Worm (Caenorhabditis elegans) whole organism, young adult: ENCODE results near the gene C04E6.7.

ENCODE experiments used
- B0261.1 ChIP-seq: sonication (generic microtip); optimal IDR thresholded peaks from 2 replicates; lab custom pipeline; 2016; ENCODE audit warnings: mild to moderate bottlenecking, missing genetic modification characterization, moderate library complexity, missing compliant biosample characterization
- F49E8.2 ChIP-seq: sonication (generic microtip); optimal IDR thresholded peaks from 3 replicates; lab custom pipeline; 2017; ENCODE audit warnings: missing genetic modification characterization, mild to moderate bottlenecking, missing compliant biosample characterization, antibody characterized with exemption, moderate library complexity; ENCODE audit not compliant: insufficient read depth
- F52B5.7 ChIP-seq: sonication (generic microtip); optimal IDR thresholded peaks from 2 replicates; lab custom pipeline; 2016; ENCODE audit warnings: mild to moderate bottlenecking, missing genetic modification characterization, missing compliant biosample characterization
- K11D2.4 ChIP-seq: fragments of 200-800 bp; sonication (Bioruptor generic); IDR thresholded peaks from 2 replicates; pipeline ENCODE4 v1.3.6; 2022; ENCODE audit warnings: missing genetic modification reagents, missing genetic modification characterization, missing compliant biosample characterization
- Y53G8AR.9 ChIP-seq: fragments of 200-800 bp; sonication (Bioruptor generic); conservative IDR thresholded peaks from 2 replicates; pipeline ENCODE4 v1.3.6; 2022; ENCODE audit warnings: missing genetic modification reagents, missing genetic modification characterization, missing compliant biosample characterization
- Y56A3A.18 ChIP-seq: fragments of 200-800 bp; sonication (Bioruptor generic); IDR thresholded peaks from 2 replicates; pipeline ENCODE4 v1.3.6; 2022; ENCODE audit warnings: missing genetic modification reagents, missing genetic modification characterization, missing compliant biosample characterization
- Y95B8A.8 ChIP-seq: fragments of 200-800 bp; sonication (Bioruptor generic); IDR thresholded peaks from 2 replicates; pipeline ENCODE4 v1.3.6; 2022; ENCODE audit warnings: missing genetic modification reagents, missing genetic modification characterization, missing compliant biosample characterization
- atf-7 ChIP-seq: sonication (generic microtip); optimal IDR thresholded peaks from 2 replicates; lab custom pipeline; 2017; ENCODE audit warnings: mild to moderate bottlenecking, missing genetic modification characterization, missing compliant biosample characterization
- athp-1 ChIP-seq: sonication (generic microtip); optimal IDR thresholded peaks from 2 replicates; lab custom pipeline; 2017; ENCODE audit warnings: mild to moderate bottlenecking, missing genetic modification characterization, missing compliant biosample characterization
- attf-5 ChIP-seq: fragments of 200-800 bp; sonication (Bioruptor generic); optimal IDR thresholded peaks from 2 replicates; lab custom pipeline; 2018; ENCODE audit warnings: mild to moderate bottlenecking, missing genetic modification characterization, missing compliant biosample characterization
- ceh-27 ChIP-seq: fragments of 200-800 bp; sonication (Bioruptor generic); optimal IDR thresholded peaks from 2 replicates; lab custom pipeline; 2018; ENCODE audit warnings: mild to moderate bottlenecking, missing genetic modification characterization, moderate library complexity, missing compliant biosample characterization
- ceh-79 ChIP-seq: sonication (generic microtip); optimal IDR thresholded peaks from 2 replicates; lab custom pipeline; 2017; ENCODE audit warnings: mild to moderate bottlenecking, missing genetic modification characterization, missing compliant biosample characterization
- chd-7 ChIP-seq: sonication (generic microtip); optimal IDR thresholded peaks from 2 replicates; lab custom pipeline; 2016; ENCODE audit warnings: mild to moderate bottlenecking, missing genetic modification characterization, moderate library complexity, missing compliant biosample characterization
- die-1 ChIP-seq: sonication (generic microtip); optimal IDR thresholded peaks from 2 replicates; lab custom pipeline; 2016; ENCODE audit warnings: missing genotype, mild to moderate bottlenecking, missing genetic modification characterization, missing compliant biosample characterization
- dox-1 ChIP-seq: fragments of 200-800 bp; sonication (Bioruptor generic); IDR thresholded peaks from 2 replicates; pipeline ENCODE4 v1.3.6; 2022; ENCODE audit warnings: missing genetic modification reagents, missing genetic modification characterization, missing compliant biosample characterization
- dpff-1 ChIP-seq: sonication (generic microtip); optimal IDR thresholded peaks from 2 replicates; lab custom pipeline; 2017; ENCODE audit warnings: mild to moderate bottlenecking, missing genetic modification characterization, missing compliant biosample characterization
- egl-18 ChIP-seq: fragments of 200-800 bp; sonication (Bioruptor generic); IDR thresholded peaks from 2 replicates; pipeline ENCODE4 v1.3.6; 2022; ENCODE audit warnings: missing genetic modification reagents, missing genetic modification characterization, missing compliant biosample characterization
- egl-44 ChIP-seq: fragments of 200-800 bp; sonication (Bioruptor generic); IDR thresholded peaks from 2 replicates; pipeline ENCODE4 v1.3.6; 2022; ENCODE audit warnings: missing genetic modification reagents, missing genetic modification characterization, missing compliant biosample characterization
- egrh-3 ChIP-seq: fragments of 200-800 bp; sonication (Bioruptor generic); IDR thresholded peaks from 2 replicates; pipeline ENCODE4 v1.3.6; 2022; ENCODE audit warnings: missing genetic modification reagents, missing genetic modification characterization, missing compliant biosample characterization
- ets-4 ChIP-seq: fragments of 200-800 bp; sonication (Bioruptor generic); optimal IDR thresholded peaks from 2 replicates; lab custom pipeline; 2018; ENCODE audit warnings: mild to moderate bottlenecking, missing genetic modification characterization, missing compliant biosample characterization
- let-526 ChIP-seq: fragments of 200-800 bp; sonication (Bioruptor generic); IDR thresholded peaks from 2 replicates; pipeline ENCODE4 v1.3.6; 2022; ENCODE audit warnings: missing genetic modification reagents, missing genetic modification characterization, missing compliant biosample characterization
- lin-40 ChIP-seq: sonication (generic microtip); optimal IDR thresholded peaks from 2 replicates; lab custom pipeline; 2016; ENCODE audit warnings: missing genetic modification characterization, mild to moderate bottlenecking, missing compliant biosample characterization, missing genotype, missing genetic modification reagents
- lin-54 ChIP-seq: fragments of 200-800 bp; sonication (Bioruptor generic); optimal IDR thresholded peaks from 2 replicates; lab custom pipeline; 2018; ENCODE audit warnings: mild to moderate bottlenecking, missing genetic modification characterization, missing compliant biosample characterization
- madf-10 ChIP-seq: sonication (generic microtip); optimal IDR thresholded peaks from 2 replicates; lab custom pipeline; 2016; ENCODE audit warnings: mild to moderate bottlenecking, missing genetic modification characterization, missing compliant biosample characterization
- madf-3 ChIP-seq: fragments of 200-800 bp; sonication (Bioruptor generic); IDR thresholded peaks from 2 replicates; pipeline ENCODE4 v1.3.6; 2022; ENCODE audit warnings: missing genetic modification reagents, missing genetic modification characterization, missing compliant biosample characterization
- madf-8 ChIP-seq: fragments of 200-800 bp; sonication (Bioruptor generic); conservative IDR thresholded peaks from 2 replicates; pipeline ENCODE4 v1.3.6; 2022; ENCODE audit warnings: missing genetic modification reagents, missing genetic modification characterization, missing compliant biosample characterization
- mcd-1 ChIP-seq: fragments of 200-800 bp; sonication (Bioruptor generic); IDR thresholded peaks from 2 replicates; pipeline ENCODE4 v1.3.6; 2022; ENCODE audit warnings: missing genetic modification reagents, missing genetic modification characterization, missing compliant biosample characterization
- mxl-1 ChIP-seq: sonication (generic microtip); optimal IDR thresholded peaks from 2 replicates; lab custom pipeline; 2016; ENCODE audit warnings: missing genetic modification characterization, missing compliant biosample characterization
- nfyb-1 ChIP-seq: fragments of 200-800 bp; sonication (Bioruptor generic); IDR thresholded peaks from 2 replicates; pipeline ENCODE4 v1.3.6; 2022; ENCODE audit warnings: missing genetic modification reagents, missing genetic modification characterization, missing compliant biosample characterization
- nhr-120 ChIP-seq: fragments of 200-800 bp; sonication (Bioruptor generic); IDR thresholded peaks from 2 replicates; pipeline ENCODE4 v1.3.6; 2022; ENCODE audit warnings: missing genetic modification characterization, missing compliant biosample characterization
- nhr-80 ChIP-seq: sonication (generic microtip); optimal IDR thresholded peaks from 2 replicates; lab custom pipeline; 2016; ENCODE audit warnings: missing genetic modification characterization, missing compliant biosample characterization
- nhr-90 ChIP-seq: sonication (generic microtip); optimal IDR thresholded peaks from 2 replicates; lab custom pipeline; 2016; ENCODE audit warnings: missing genotype, mild to moderate bottlenecking, missing genetic modification characterization, missing compliant biosample characterization
- pbrm-1 ChIP-seq: fragments of 200-800 bp; sonication (Bioruptor generic); IDR thresholded peaks from 2 replicates; pipeline ENCODE4 v1.3.6; 2022; ENCODE audit warnings: missing genetic modification reagents, missing genetic modification characterization, missing compliant biosample characterization
- rec-8 ChIP-seq, 2 experiments: sonication (generic microtip); optimal IDR thresholded peaks; 2 replicates each; lab custom pipeline; 2016; ENCODE audit warnings: mild to moderate bottlenecking in 2 of 2, missing genetic modification characterization in 2 of 2, missing genetic modification reagents in 2 of 2, missing genotype in 2 of 2, missing biosample characterization in 1 of 2, missing compliant biosample characterization in 1 of 2, moderate library complexity in 1 of 2
- repo-1 ChIP-seq: sonication (generic microtip); optimal IDR thresholded peaks from 2 replicates; lab custom pipeline; 2017; ENCODE audit warnings: mild to moderate bottlenecking, missing genetic modification characterization, missing compliant biosample characterization
- sea-2 ChIP-seq: fragments of 200-800 bp; sonication (Bioruptor generic); IDR thresholded peaks from 2 replicates; pipeline ENCODE4 v1.3.6; 2022; ENCODE audit warnings: missing genetic modification characterization, missing compliant biosample characterization
- snpc-1.1 ChIP-seq: sonication (generic microtip); optimal IDR thresholded peaks from 2 replicates; lab custom pipeline; 2017; ENCODE audit warnings: missing genetic modification characterization, mild to moderate bottlenecking, missing compliant biosample characterization, antibody characterized with exemption, moderate library complexity, missing genotype, missing genetic modification reagents; ENCODE audit not compliant: insufficient read depth
- snpc-1.3 ChIP-seq: sonication (generic microtip); optimal IDR thresholded peaks from 2 replicates; lab custom pipeline; 2017; ENCODE audit warnings: missing genetic modification characterization, mild to moderate bottlenecking, missing compliant biosample characterization, antibody characterized with exemption, moderate library complexity, missing genotype, missing genetic modification reagents; ENCODE audit not compliant: insufficient read depth
- snpc-4 ChIP-seq, 5 experiments: fragments of 150-350 bp in 1 of 5; sonication (generic microtip) in 4 of 5; optimal IDR thresholded peaks; 2 replicates each; lab custom pipeline; 2014 to 2018; ENCODE audit warnings: missing genetic modification characterization in 5 of 5, missing biosample characterization in 3 of 5, antibody characterized with exemption in 2 of 5, mild to moderate bottlenecking in 2 of 5, missing compliant biosample characterization in 2 of 5, missing genotype in 2 of 5, moderate library complexity in 2 of 5, missing genetic modification reagents in 1 of 5
- tbp1 ChIP-seq: fragments of 200-800 bp; sonication (Bioruptor generic); optimal IDR thresholded peaks from 2 replicates; lab custom pipeline; 2018; ENCODE audit warnings: mild to moderate bottlenecking, missing genetic modification characterization, missing compliant biosample characterization
- zfh-2 ChIP-seq: fragments of 200-800 bp; sonication (Bioruptor generic); conservative IDR thresholded peaks from 2 replicates; pipeline ENCODE4 v1.3.6; 2022; ENCODE audit warnings: missing genetic modification reagents, missing genetic modification characterization, missing compliant biosample characterization
- ztf-18 ChIP-seq: sonication (generic microtip); optimal IDR thresholded peaks from 2 replicates; lab custom pipeline; 2016; ENCODE audit warnings: missing genotype, mild to moderate bottlenecking, missing genetic modification characterization, missing compliant biosample characterization
- ztf-22 ChIP-seq: fragments of 200-800 bp; sonication (Bioruptor generic); optimal IDR thresholded peaks from 2 replicates; lab custom pipeline; 2018; ENCODE audit warnings: mild to moderate bottlenecking, missing genetic modification characterization, moderate library complexity, missing compliant biosample characterization
- ztf-26 ChIP-seq: sonication (generic microtip); optimal IDR thresholded peaks from 2 replicates; lab custom pipeline; 2017; ENCODE audit warnings: missing genetic modification characterization, missing compliant biosample characterization

Gene C04E6.7

DNA sequence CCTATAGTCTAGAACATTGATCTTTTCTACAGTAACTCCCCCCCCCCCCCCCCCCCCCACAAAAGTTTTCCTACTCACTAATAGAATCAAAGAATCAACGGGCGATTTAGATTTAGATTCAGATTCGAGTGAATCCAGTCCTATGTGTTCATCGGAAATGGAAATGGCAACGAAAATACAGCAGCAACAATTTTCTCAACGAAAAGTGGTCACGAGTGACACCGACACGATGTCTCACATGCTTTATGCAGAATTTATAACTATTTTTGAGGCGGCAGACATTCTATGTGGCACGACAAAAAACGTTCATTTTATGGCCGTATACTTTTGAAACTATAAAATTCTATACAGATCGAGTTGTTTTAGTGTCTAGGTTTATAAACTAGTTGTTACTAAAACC lies 48.0 kb upstream of the C04E6.7 start:
- TF ChIP-seq K11D2.4 (GFP tag; lab: Robert Waterston, UW) (0 out of 2 replicates have a peak, but pooled peaks have one; percentile 17), egl-44 (GFP tag; lab: Robert Waterston, UW) (no peak), rec-8 (tag; optimal IDR thresholded peaks at IDR 0.05; lab: Kevin White, UChicago) (no peak), dpff-1 (tag; lab: Kevin White, UChicago) (no peak), zfh-2 (GFP tag; lab: Robert Waterston, UW) (no peak), snpc-4 (GFP tag; optimal IDR thresholded peaks at IDR 0.05; lab: Kevin White, UChicago) (no peak), snpc-4 (tag; optimal IDR thresholded peaks at IDR 0.05; lab: Kevin White, UChicago) (no peak), egrh-3 (GFP tag; lab: Robert Waterston, UW) (0 out of 2 replicates have a peak, but pooled peaks have one; percentile 19), egl-18 (GFP tag; lab: Robert Waterston, UW) (no peak)

DNA sequence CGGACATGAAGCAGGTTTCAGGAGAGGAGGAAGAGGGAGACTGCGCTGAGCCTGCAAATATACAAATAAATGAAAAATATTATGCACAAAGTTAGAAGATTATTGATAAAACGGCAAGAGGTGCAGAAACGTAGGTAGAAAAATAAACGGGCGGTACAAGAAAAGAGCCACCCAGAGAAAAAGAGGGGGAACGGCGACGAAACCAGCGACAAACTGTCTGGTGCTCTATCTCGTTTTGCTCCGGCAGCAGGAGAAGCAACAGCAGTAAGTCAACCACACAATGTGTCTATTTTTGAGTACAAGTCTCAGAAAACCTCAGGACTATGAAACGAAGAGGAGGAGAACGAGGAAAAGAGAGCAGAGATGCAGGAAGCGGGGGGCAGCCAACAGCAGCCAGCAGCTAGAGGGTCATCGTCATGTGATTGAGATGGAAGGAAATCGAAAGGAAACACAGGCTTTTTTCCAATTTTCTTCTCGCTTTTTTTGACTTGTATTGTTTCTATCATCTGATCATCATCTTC lies 47.4 kb upstream of the C04E6.7 start, which contains the start of gene F26F12.3:
Gene F26F12.3, minus strand, starts transcription at position 51 of the 521 bp plus-strand sequence.
- TF ChIP-seq F52B5.7 (tag; lab: Kevin White, UChicago): no peak
- TF ChIP-seq snpc-1.3 (tag; lab: Kevin White, UChicago): no peak
- TF ChIP-seq mcd-1 (GFP tag; lab: Robert Waterston, UW): peak; percentile 50; the same call in 1 of the 2 replicates
- 0 out of 2 replicates have a peak, but pooled peaks have one; percentile 39 for TF ChIP-seq let-526 (GFP tag; lab: Robert Waterston, UW)
- TF ChIP-seq sea-2 (GFP tag; lab: Robert Waterston, UW): 0 out of 2 replicates have a peak, but pooled peaks have one; percentile 40
- TF ChIP-seq ceh-27 (GFP tag; lab: Kevin White, UChicago): peak; percentile 46
- TF ChIP-seq attf-5 (GFP tag; lab: Kevin White, UChicago): peak; percentile 66
- peak; percentile 34 for TF ChIP-seq snpc-4 (GFP tag; optimal IDR thresholded peaks at IDR 0.05; lab: Kevin White, UChicago)
- peak; percentile 8 to 36 (median 18) for TF ChIP-seq snpc-4 (tag; optimal IDR thresholded peaks at IDR 0.05; lab: Kevin White, UChicago)
- no peak for TF ChIP-seq Y95B8A.8 (GFP tag; lab: Robert Waterston, UW)
- peak; percentile 49; the same call in 1 of the 2 replicates for TF ChIP-seq Y53G8AR.9 (GFP tag; lab: Robert Waterston, UW)
- peak; percentile 62; the same call in 1 of the 2 replicates for TF ChIP-seq egrh-3 (GFP tag; lab: Robert Waterston, UW)
- peak; percentile 64 for TF ChIP-seq lin-40 (tag; lab: Kevin White, UChicago)
- TF ChIP-seq nfyb-1: peak; percentile 52
- TF ChIP-seq atf-7 (tag; lab: Kevin White, UChicago): peak; percentile 74
- TF ChIP-seq snpc-1.1 (tag; lab: Kevin White, UChicago): no peak
- TF ChIP-seq F49E8.2 (tag; lab: Kevin White, UChicago): no peak
- TF ChIP-seq madf-10 (tag; lab: Kevin White, UChicago): peak; percentile 47
- peak; percentile 47 for TF ChIP-seq die-1
- TF ChIP-seq ztf-26 (tag; lab: Kevin White, UChicago): peak; percentile 64
- TF ChIP-seq ets-4: peak; percentile 48
- TF ChIP-seq nhr-80: peak; percentile 99
- peak; percentile 48 for TF ChIP-seq nhr-90 (tag; lab: Kevin White, UChicago)
- TF ChIP-seq ceh-79 (tag; lab: Kevin White, UChicago): no peak
- TF ChIP-seq madf-3 (GFP tag; lab: Robert Waterston, UW): no peak
- TF ChIP-seq repo-1 (tag; lab: Kevin White, UChicago): peak; percentile 4
- no peak for TF ChIP-seq B0261.1 (tag; lab: Kevin White, UChicago)
- peak; percentile 51; the same call in 1 of the 2 replicates for TF ChIP-seq pbrm-1
- TF ChIP-seq mxl-1 (tag; lab: Kevin White, UChicago): no peak
- TF ChIP-seq Y56A3A.18 (GFP tag; lab: Robert Waterston, UW): peak; percentile 66; the same call in 1 of the 2 replicates
- TF ChIP-seq lin-54 (GFP tag; lab: Kevin White, UChicago): peak; percentile 26
- TF ChIP-seq madf-8 (GFP tag; lab: Robert Waterston, UW): no peak
- TF ChIP-seq zfh-2 (GFP tag; lab: Robert Waterston, UW): peak; percentile 93
- peak; percentile 81 for TF ChIP-seq dox-1 (GFP tag; lab: Robert Waterston, UW)
- TF ChIP-seq ztf-18: peak; percentile 55
- TF ChIP-seq ztf-22 (GFP tag; lab: Kevin White, UChicago): peak; percentile 45
- peak; percentile 42 for TF ChIP-seq tbp1
- TF ChIP-seq nhr-120 (GFP tag; lab: Robert Waterston, UW): no peak
- TF ChIP-seq chd-7 (tag; lab: Kevin White, UChicago): peak; percentile 75
- peak; percentile 25 for TF ChIP-seq athp-1
